Worm (Caenorhabditis elegans) whole organism, L4 larva: ENCODE results near the gene molo-1.

ENCODE experiments used
- D1046.2 ChIP-seq: fragments of 200-800 bp; sonication (Bioruptor generic); IDR thresholded peaks from 2 replicates; pipeline ENCODE4 v1.3.6; 2022; ENCODE audit warnings: missing genetic modification characterization, missing compliant biosample characterization
- F10B5.3 ChIP-seq: sonication (generic microtip); optimal IDR thresholded peaks from 2 replicates; lab custom pipeline; 2016; ENCODE audit warnings: mild to moderate bottlenecking, missing genetic modification characterization, missing compliant biosample characterization
- F37D6.2 ChIP-seq: sonication (generic microtip); optimal IDR thresholded peaks from 2 replicates; lab custom pipeline; 2016; ENCODE audit warnings: mild to moderate bottlenecking, missing genetic modification characterization, missing compliant biosample characterization
- R02D3.7 ChIP-seq: fragments of 150-350 bp; sonication (generic microtip); optimal IDR thresholded peaks from 3 replicates; lab custom pipeline; 2014; ENCODE audit warnings: missing biosample characterization, missing genetic modification characterization
- T26A8.4 ChIP-seq: fragments of 200-800 bp; sonication (Bioruptor generic); IDR thresholded peaks from 2 replicates; pipeline ENCODE4 v1.3.6; 2022; ENCODE audit warnings: missing genetic modification characterization, missing compliant biosample characterization
- Y48G9A.11 ChIP-seq: fragments of 200-800 bp; sonication (Bioruptor generic); IDR thresholded peaks from 2 replicates; pipeline ENCODE4 v1.3.6; 2022; ENCODE audit warnings: missing genetic modification reagents, missing genetic modification characterization, missing compliant biosample characterization
- Y5F2A.4 ChIP-seq: fragments of 200-800 bp; sonication (Bioruptor generic); optimal IDR thresholded peaks from 2 replicates; lab custom pipeline; 2018; ENCODE audit warnings: mild to moderate bottlenecking, missing genetic modification characterization, missing compliant biosample characterization
- Y75B8A.6 ChIP-seq: fragments of 200-800 bp; sonication (Bioruptor generic); IDR thresholded peaks from 2 replicates; pipeline ENCODE4 v1.3.6; 2022; ENCODE audit warnings: missing genetic modification reagents, missing genetic modification characterization, missing compliant biosample characterization
- aha-1 ChIP-seq: fragments of 150-350 bp; peaks from one replicate; lab custom pipeline; 2014; ENCODE audit warnings: missing biosample characterization, missing genetic modification characterization
- aly-2 ChIP-seq: sonication (generic microtip); optimal IDR thresholded peaks from 2 replicates; lab custom pipeline; 2018; ENCODE audit warnings: missing biosample characterization, missing genetic modification characterization
- ama-1 ChIP-seq: fragments of 150-350 bp; optimal IDR thresholded peaks from 2 replicates; lab custom pipeline; 2014; ENCODE audit warnings: inconsistent platforms, mixed read lengths
- arid-1 ChIP-seq: fragments of 200-800 bp; sonication (Bioruptor generic); conservative IDR thresholded peaks from 2 replicates; pipeline ENCODE4 v1.3.6; 2022; ENCODE audit warnings: missing genetic modification reagents, missing genetic modification characterization, missing compliant biosample characterization
- attf-4 ChIP-seq: sonication (generic microtip); optimal IDR thresholded peaks from 3 replicates; lab custom pipeline; 2017; ENCODE audit warnings: missing biosample characterization, missing genetic modification characterization
- ceh-32 ChIP-seq: sonication (generic microtip); optimal IDR thresholded peaks from 2 replicates; lab custom pipeline; 2016; ENCODE audit warnings: mild to moderate bottlenecking, missing genetic modification characterization, missing compliant biosample characterization; ENCODE audit not compliant: poor library complexity
- ceh-62 ChIP-seq: sonication (generic microtip); optimal IDR thresholded peaks from 2 replicates; lab custom pipeline; 2017; ENCODE audit warnings: missing biosample characterization, missing genetic modification characterization
- ceh-82 ChIP-seq: sonication (generic microtip); optimal IDR thresholded peaks from 2 replicates; lab custom pipeline; 2017; ENCODE audit warnings: missing biosample characterization, missing genetic modification characterization
- daf-16 ChIP-seq, 3 experiments: sonication (generic microtip); optimal IDR thresholded peaks; 2 replicates each; lab custom pipeline; 2016 to 2017; ENCODE audit warnings: missing genetic modification characterization in 3 of 3, missing genetic modification reagents in 3 of 3, mild to moderate bottlenecking in 2 of 3, missing compliant biosample characterization in 2 of 3, missing biosample characterization in 1 of 3, moderate library complexity in 1 of 3
- dmd-6 ChIP-seq: fragments of 200-800 bp; sonication (Bioruptor generic); IDR thresholded peaks from 2 replicates; pipeline ENCODE4 v1.3.6; 2022; ENCODE audit warnings: missing genetic modification reagents, missing genetic modification characterization, missing compliant biosample characterization
- dmd-8 ChIP-seq: fragments of 200-800 bp; sonication (Bioruptor generic); IDR thresholded peaks from 2 replicates; pipeline ENCODE4 v1.3.6; 2022; ENCODE audit warnings: missing genetic modification characterization, missing compliant biosample characterization
- duxl-1 ChIP-seq: sonication (generic microtip); optimal IDR thresholded peaks from 2 replicates; lab custom pipeline; 2016; ENCODE audit warnings: mild to moderate bottlenecking, missing genetic modification characterization, moderate library complexity, missing compliant biosample characterization; ENCODE audit not compliant: poor library complexity
- egl-43 ChIP-seq: fragments of 200-800 bp; sonication (Bioruptor generic); IDR thresholded peaks from 2 replicates; pipeline ENCODE4 v1.3.6; 2022; ENCODE audit warnings: missing genetic modification reagents, missing genetic modification characterization, missing compliant biosample characterization
- gei-8 ChIP-seq: fragments of 200-800 bp; sonication (Bioruptor generic); optimal IDR thresholded peaks from 2 replicates; lab custom pipeline; 2018; ENCODE audit warnings: mild to moderate bottlenecking, missing genetic modification characterization, missing compliant biosample characterization
- hlh-11 ChIP-seq: fragments of 200-800 bp; sonication (Bioruptor generic); optimal IDR thresholded peaks from 2 replicates; lab custom pipeline; 2018; ENCODE audit warnings: mild to moderate bottlenecking, missing genetic modification characterization, missing compliant biosample characterization
- lim-7 ChIP-seq: fragments of 200-800 bp; sonication (Bioruptor generic); IDR thresholded peaks from 2 replicates; pipeline ENCODE4 v1.3.6; 2022; ENCODE audit warnings: missing genetic modification characterization, missing compliant biosample characterization
- lin-29 ChIP-seq: fragments of 200-800 bp; sonication (Bioruptor generic); IDR thresholded peaks from 2 replicates; pipeline ENCODE4 v1.3.6; 2022; ENCODE audit warnings: missing genetic modification reagents, missing genetic modification characterization, missing compliant biosample characterization
- lin-38 ChIP-seq: fragments of 200-800 bp; sonication (Bioruptor generic); IDR thresholded peaks from 2 replicates; pipeline ENCODE4 v1.3.6; 2022; ENCODE audit warnings: missing genetic modification reagents, missing genetic modification characterization, missing compliant biosample characterization
- lin-39 ChIP-seq: fragments of 150-350 bp; optimal IDR thresholded peaks from 2 replicates; lab custom pipeline; 2014; ENCODE audit warnings: missing biosample characterization, missing genetic modification reagents, missing genetic modification characterization
- lir-3 ChIP-seq: sonication (generic microtip); optimal IDR thresholded peaks from 2 replicates; lab custom pipeline; 2016; ENCODE audit warnings: mild to moderate bottlenecking, missing genetic modification characterization, missing compliant biosample characterization
- mdl-1 ChIP-seq, 2 experiments: fragments of 150-350 bp in 1 of 2; sonication (generic microtip) in 1 of 2; optimal IDR thresholded peaks; 2 replicates each; lab custom pipeline; 2014 to 2017; ENCODE audit warnings: missing biosample characterization in 2 of 2, missing genetic modification characterization in 2 of 2
- mdt-29 ChIP-seq: fragments of 200-800 bp; sonication (Bioruptor generic); IDR thresholded peaks from 2 replicates; pipeline ENCODE4 v1.3.6; 2022; ENCODE audit warnings: missing genetic modification reagents, missing genetic modification characterization, missing compliant biosample characterization
- mep-1 ChIP-seq: fragments of 150-350 bp; sonication (generic microtip); optimal IDR thresholded peaks from 3 replicates; lab custom pipeline; 2014; ENCODE audit warnings: missing biosample characterization, missing genetic modification characterization
- nhr-102 ChIP-seq: sonication (generic microtip); optimal IDR thresholded peaks from 2 replicates; lab custom pipeline; 2016; ENCODE audit warnings: mild to moderate bottlenecking, missing genetic modification characterization, moderate library complexity, missing compliant biosample characterization
- nhr-237 ChIP-seq: sonication (generic microtip); optimal IDR thresholded peaks from 2 replicates; lab custom pipeline; 2017; ENCODE audit warnings: missing biosample characterization, missing genetic modification characterization
- pha-4 ChIP-seq, 2 experiments: fragments of 150-350 bp in 1 of 2; fragments of 200-800 bp in 1 of 2; sonication (Bioruptor generic) in 1 of 2; IDR thresholded peaks in 1 of 2; optimal IDR thresholded peaks in 1 of 2; 2 replicates each; pipeline versions ENCODE4 v1.3.6 to Lab custom; 2014 to 2022; ENCODE audit warnings: missing genetic modification characterization in 2 of 2, missing genetic modification reagents in 2 of 2, missing biosample characterization in 1 of 2, missing compliant biosample characterization in 1 of 2
- php-3 ChIP-seq: fragments of 200-800 bp; sonication (Bioruptor generic); IDR thresholded peaks from 2 replicates; pipeline ENCODE4 v1.3.6; 2022; ENCODE audit warnings: missing genetic modification reagents, missing genetic modification characterization, missing compliant biosample characterization
- pqm-1 ChIP-seq: sonication (generic microtip); optimal IDR thresholded peaks from 2 replicates; lab custom pipeline; 2017; ENCODE audit warnings: missing biosample characterization, missing genetic modification characterization
- saeg-2 ChIP-seq: fragments of 200-800 bp; sonication (Bioruptor generic); IDR thresholded peaks from 2 replicates; pipeline ENCODE4 v1.3.6; 2022; ENCODE audit warnings: missing genetic modification reagents, missing genetic modification characterization, missing compliant biosample characterization
- sdz-12 ChIP-seq: fragments of 200-800 bp; sonication (Bioruptor generic); optimal IDR thresholded peaks from 2 replicates; lab custom pipeline; 2018; ENCODE audit warnings: mild to moderate bottlenecking, missing genetic modification characterization, missing compliant biosample characterization
- spr-1 ChIP-seq: sonication (generic microtip); optimal IDR thresholded peaks from 2 replicates; lab custom pipeline; 2016; ENCODE audit warnings: mild to moderate bottlenecking, missing genetic modification characterization, missing compliant biosample characterization
- tag-97 ChIP-seq: fragments of 200-800 bp; sonication (Bioruptor generic); IDR thresholded peaks from 2 replicates; pipeline ENCODE4 v1.3.6; 2022; ENCODE audit warnings: missing genetic modification characterization, missing compliant biosample characterization
- tra-1 ChIP-seq: fragments of 200-800 bp; sonication (Bioruptor generic); IDR thresholded peaks from 2 replicates; pipeline ENCODE4 v1.3.6; 2022; ENCODE audit warnings: missing genetic modification reagents, missing genetic modification characterization, missing compliant biosample characterization
- zag-1 ChIP-seq: fragments of 150-350 bp; optimal IDR thresholded peaks from 2 replicates; lab custom pipeline; 2014; ENCODE audit warnings: missing biosample characterization, missing genetic modification characterization
- ztf-11 ChIP-seq: fragments of 150-350 bp; optimal IDR thresholded peaks from 2 replicates; lab custom pipeline; 2014; ENCODE audit warnings: missing biosample characterization, missing genetic modification characterization

The molo-1 gene

DNA sequence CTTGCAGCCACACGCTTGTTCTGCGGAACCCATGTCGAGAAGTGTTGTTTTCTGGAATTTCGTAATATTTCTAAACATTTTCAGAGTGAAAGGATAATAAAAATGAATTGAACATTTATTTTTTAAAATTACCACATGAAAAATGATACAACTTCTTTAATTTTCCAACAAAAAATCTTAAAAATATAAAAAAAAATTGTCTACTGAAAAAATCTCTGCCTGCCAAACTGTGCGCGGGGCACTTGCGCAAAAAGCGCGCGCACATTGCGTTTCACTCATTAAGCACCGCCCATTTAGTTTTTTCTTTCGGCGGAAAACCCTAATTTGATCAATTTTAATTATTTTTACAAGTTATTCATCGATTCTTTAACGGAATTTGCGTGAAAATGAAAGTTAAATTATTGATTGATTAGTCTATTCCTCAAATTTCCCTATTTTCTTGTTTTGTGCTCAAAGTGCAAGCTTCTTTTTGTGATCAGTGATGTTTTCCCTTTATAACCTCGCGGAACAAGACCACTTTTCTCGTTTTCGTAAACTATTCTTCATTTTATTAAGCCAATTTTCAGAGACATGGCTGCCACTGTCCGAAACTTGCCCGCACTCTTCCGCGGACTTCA, 18.8 kb upstream of the molo-1 start, which contains the start of the genes nmad-1 and hach-1 (continued):
- TF ChIP-seq pqm-1 (no peak), zag-1 (tag; lab: Kevin White, UChicago) (no peak), spr-1 (tag; lab: Kevin White, UChicago) (peak; percentile 34), attf-4 (no peak), Y75B8A.6 (GFP tag; lab: Robert Waterston, UW) (no peak)

DNA sequence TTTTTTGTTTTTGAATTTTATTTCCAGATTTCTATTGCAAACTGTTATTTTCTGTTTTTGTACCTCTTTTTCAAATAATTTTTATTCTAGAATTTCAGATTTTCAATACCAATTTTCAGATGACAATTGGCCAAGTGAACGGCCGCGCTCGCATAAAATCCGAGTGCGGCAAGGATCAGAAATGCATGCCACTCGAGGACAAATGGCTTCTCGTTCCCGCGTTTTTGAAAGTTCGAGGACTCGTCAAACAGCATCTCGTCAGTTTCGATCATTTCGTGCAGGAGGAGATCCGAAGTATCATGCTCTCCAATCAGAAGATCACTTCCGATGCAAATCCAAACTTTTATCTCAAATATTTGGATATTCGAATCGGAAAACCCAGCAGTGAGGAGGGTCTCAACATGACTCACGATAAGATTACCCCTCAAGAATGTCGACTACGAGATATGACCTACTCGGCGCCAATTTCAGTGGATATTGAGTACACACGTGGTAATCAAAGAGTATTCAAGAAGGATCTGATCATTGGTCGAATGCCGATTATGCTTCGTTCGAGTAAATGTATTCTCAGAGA, 16.5 kb upstream of the molo-1 start, which contains the start of gene rpc-2:
rpc-2 (plus strand) TSS at position 120 of the 574 bp plus-strand sequence.
- TF ChIP-seq F10B5.3 (tag; lab: Kevin White, UChicago) (no peak), aha-1 (tag; lab: Kevin White, UChicago) (peak; percentile 66), ceh-62 (tag; lab: Kevin White, UChicago) (no peak), ztf-11 (tag; lab: Kevin White, UChicago) (no peak), nhr-102 (tag; lab: Kevin White, UChicago) (peak; percentile 9), duxl-1 (tag; lab: Kevin White, UChicago) (no peak), lim-7 (GFP tag; lab: Robert Waterston, UW) (peak; percentile 18; the same call in 1 of the 2 replicates), Y48G9A.11 (peak; percentile 19; the same call in 1 of the 2 replicates), ama-1 (lab: Kevin White, UChicago) (peak; percentile 33), dmd-8 (GFP tag; lab: Robert Waterston, UW) (0 out of 2 replicates have a peak, but pooled peaks have one; percentile 51), daf-16 (GFP tag; optimal IDR thresholded peaks at IDR 0.05; lab: Kevin White, UChicago) (no peak), daf-16 (tag; optimal IDR thresholded peaks at IDR 0.05; lab: Kevin White, UChicago) (no peak), ceh-32 (tag; lab: Kevin White, UChicago) (no peak), saeg-2 (GFP tag; lab: Robert Waterston, UW) (no peak), tag-97 (GFP tag; lab: Robert Waterston, UW) (no peak), lin-29 (GFP tag; lab: Robert Waterston, UW) (no peak), spr-1 (tag; lab: Kevin White, UChicago) (peak; percentile 24), dmd-6 (GFP tag; lab: Robert Waterston, UW) (no peak), gei-8 (GFP tag; lab: Kevin White, UChicago) (no peak), nhr-237 (no peak), lin-39 (no peak), T26A8.4 (GFP tag; lab: Robert Waterston, UW) (peak; percentile 52; the same call in 1 of the 2 replicates), F37D6.2 (tag; lab: Kevin White, UChicago) (no peak), arid-1 (GFP tag; lab: Robert Waterston, UW) (peak; percentile 69; the same call in 1 of the 2 replicates), lir-3 (tag; lab: Kevin White, UChicago) (no peak), mep-1 (tag; lab: Kevin White, UChicago) (no peak), R02D3.7 (no peak), lin-38 (peak; percentile 50), mdt-29 (peak; percentile 49; the same call in 1 of the 2 replicates), mdl-1 (tag; optimal IDR thresholded peaks at IDR 0.05; lab: Kevin White, UChicago) (no peak), egl-43 (GFP tag; lab: Robert Waterston, UW) (peak; percentile 54; the same call in 1 of the 2 replicates), Y75B8A.6 (GFP tag; lab: Robert Waterston, UW) (peak; percentile 16; the same call in 1 of the 2 replicates), pha-4 (GFP tag; IDR thresholded peaks at IDR 0.05; lab: Robert Waterston, UW) (peak; percentile 47; the same call in 1 of the 2 replicates), pha-4 (tag; optimal IDR thresholded peaks at IDR 0.05; lab: Kevin White, UChicago) (no peak), sdz-12 (GFP tag; lab: Kevin White, UChicago) (no peak), tra-1 (GFP tag; lab: Robert Waterston, UW) (peak; percentile 23; the same call in 1 of the 2 replicates), ceh-82 (tag; lab: Kevin White, UChicago) (no peak), php-3 (GFP tag; lab: Robert Waterston, UW) (peak; percentile 44; the same call in 1 of the 2 replicates), aly-2 (no peak), hlh-11 (no peak), D1046.2 (GFP tag; lab: Robert Waterston, UW) (no peak), Y5F2A.4 (GFP tag; lab: Kevin White, UChicago) (no peak)
- TF ChIP-seq, all 104 proteins: peak for 16
